Worm (Caenorhabditis elegans): Measurements from ENCODE around the gene F59E12.3.

The F59E12.3 gene

DNA sequence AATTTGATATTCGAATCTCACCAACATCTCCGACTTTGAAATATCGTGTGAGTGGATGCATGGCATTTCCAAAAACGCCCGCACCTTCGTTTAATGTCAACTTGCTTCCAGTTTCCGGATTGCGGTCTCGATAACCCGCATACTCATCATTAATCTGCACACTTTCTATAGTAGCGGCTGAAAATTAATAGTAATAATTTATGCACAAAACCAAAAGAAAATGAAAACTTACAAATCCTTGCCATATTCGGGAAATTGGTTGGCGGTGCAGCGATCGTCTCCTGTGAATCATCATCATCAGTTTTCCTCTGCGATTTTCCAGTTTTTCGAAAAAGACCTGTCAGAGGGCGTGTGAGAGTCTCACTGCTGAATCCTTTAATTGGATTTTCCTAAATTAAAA, 22.0 kb downstream of the F59E12.3 start:
- TF ChIP-seq him-1 (tag; optimal IDR thresholded peaks at IDR 0.05) (no peak), dao-5 (tag; optimal IDR thresholded peaks at IDR 0.05) (no peak), W03F9.2 (tag; optimal IDR thresholded peaks at IDR 0.05) (no peak)

- TF ChIP-seq dao-5 (tag; optimal IDR thresholded peaks at IDR 0.05): no peak
- TF ChIP-seq him-1 (tag; optimal IDR thresholded peaks at IDR 0.05): peak; percentile 73
- TF ChIP-seq W03F9.2 (tag; optimal IDR thresholded peaks at IDR 0.05): peak; percentile 33
These were observed 22.9 kb downstream of the F59E12.3 start, which contains the start of the genes ift-43 and mdt-26 for ce11 chrII:5660736-5661734. Gene ift-43, minus strand, starts transcription at chrII:5660786. Gene mdt-26, plus strand, starts transcription at chrII:5661181.

DNA sequence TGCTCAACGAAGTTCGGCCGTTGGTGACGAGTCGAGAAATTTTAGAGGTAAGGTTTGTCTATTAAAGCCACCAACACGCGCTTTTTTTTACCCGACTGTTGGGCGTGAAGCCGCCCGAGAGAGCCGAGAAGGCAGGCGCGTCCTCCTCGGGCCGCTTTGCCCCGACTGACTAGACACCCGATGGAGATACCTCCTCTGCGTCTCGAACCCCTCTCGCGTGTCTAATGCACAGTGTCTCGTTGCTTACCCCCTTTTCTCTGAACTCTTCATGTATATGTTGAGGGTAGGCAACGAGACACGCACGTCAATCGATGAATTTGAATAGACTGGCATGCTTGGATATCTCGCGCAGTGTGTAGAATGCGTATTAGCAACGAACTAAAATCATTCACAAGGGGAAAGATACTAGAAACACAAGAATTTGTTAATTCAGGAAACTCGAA, 23.6 kb downstream of the F59E12.3 start:
- TF ChIP-seq dao-5 (tag; optimal IDR thresholded peaks at IDR 0.05) (peak; percentile 69), W03F9.2 (tag; optimal IDR thresholded peaks at IDR 0.05) (no peak), him-1 (tag; optimal IDR thresholded peaks at IDR 0.05) (peak; percentile 84)

ce11 chrII:5663180-5663791, 25.1 kb downstream of the F59E12.3 start:
- TF ChIP-seq W03F9.2 (tag; optimal IDR thresholded peaks at IDR 0.05): no peak
- TF ChIP-seq him-1 (tag; optimal IDR thresholded peaks at IDR 0.05): no peak
- TF ChIP-seq dao-5 (tag; optimal IDR thresholded peaks at IDR 0.05): no peak

- TF ChIP-seq dao-5 (tag; optimal IDR thresholded peaks at IDR 0.05) (no peak), him-1 (tag; optimal IDR thresholded peaks at IDR 0.05) (no peak), W03F9.2 (tag; optimal IDR thresholded peaks at IDR 0.05) (no peak)
These were observed 26.9 kb downstream of the F59E12.3 start, which contains the start of gene C25H3.15 for ce11 chrII:5665029-5665428. Gene C25H3.15, plus strand, starts transcription at chrII:5665329.

DNA sequence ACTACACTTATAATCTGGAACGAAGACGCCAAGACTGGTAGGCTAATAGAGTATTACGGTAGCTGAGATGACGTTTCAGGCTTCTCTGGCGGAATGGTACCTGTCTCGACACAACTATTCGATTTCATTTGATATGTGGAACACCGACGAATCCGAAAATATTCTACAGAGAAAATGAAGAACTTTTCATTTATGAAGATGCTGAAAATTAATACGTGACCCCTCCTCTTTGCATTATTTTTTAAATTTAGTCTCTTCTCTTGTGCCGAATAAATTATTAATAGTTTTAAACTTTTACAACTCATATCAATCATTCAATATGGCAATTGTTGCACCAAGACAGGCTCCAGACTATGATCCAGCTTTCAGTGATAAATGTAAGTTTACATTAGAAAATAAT, 27.8 kb downstream of the F59E12.3 start, which contains the start of gene C25H3.16:
Gene C25H3.16 (plus strand): TSS at position 301 of the 400 bp plus-strand sequence.
- TF ChIP-seq dao-5 (tag; optimal IDR thresholded peaks at IDR 0.05): no peak
- TF ChIP-seq W03F9.2 (tag; optimal IDR thresholded peaks at IDR 0.05): no peak
- TF ChIP-seq him-1 (tag; optimal IDR thresholded peaks at IDR 0.05): no peak

DNA sequence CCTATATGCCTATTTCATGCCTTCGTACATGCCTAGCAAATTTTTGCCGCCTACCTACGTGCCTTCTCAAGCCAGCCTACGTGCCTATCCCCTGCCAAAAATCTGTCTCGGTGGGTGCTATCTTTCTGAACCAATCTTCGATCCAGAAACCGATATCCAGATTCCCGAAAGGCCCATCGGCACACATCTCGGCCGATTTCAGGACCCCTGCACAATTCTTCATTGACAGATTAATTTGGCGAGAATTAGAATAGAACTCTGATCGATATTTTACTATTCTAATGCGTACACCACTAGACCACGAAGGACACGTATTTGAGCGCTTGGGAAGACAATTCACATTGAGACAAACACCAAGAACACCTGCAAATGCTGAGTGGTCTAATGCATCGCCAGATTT, 29.4 kb downstream of the F59E12.3 start:
- no peak for TF ChIP-seq dao-5 (tag; optimal IDR thresholded peaks at IDR 0.05)
- TF ChIP-seq W03F9.2 (tag; optimal IDR thresholded peaks at IDR 0.05): no peak
- no peak for TF ChIP-seq him-1 (tag; optimal IDR thresholded peaks at IDR 0.05)

ce11 chrII:5668830-5669229, 30.7 kb downstream of the F59E12.3 start, which contains the start of gene C25H3.7:
Gene C25H3.7, minus strand, starts transcription at chrII:5668930.
- TF ChIP-seq him-1 (tag; optimal IDR thresholded peaks at IDR 0.05): no peak
- no peak for TF ChIP-seq dao-5 (tag; optimal IDR thresholded peaks at IDR 0.05)
- TF ChIP-seq W03F9.2 (tag; optimal IDR thresholded peaks at IDR 0.05): no peak

DNA sequence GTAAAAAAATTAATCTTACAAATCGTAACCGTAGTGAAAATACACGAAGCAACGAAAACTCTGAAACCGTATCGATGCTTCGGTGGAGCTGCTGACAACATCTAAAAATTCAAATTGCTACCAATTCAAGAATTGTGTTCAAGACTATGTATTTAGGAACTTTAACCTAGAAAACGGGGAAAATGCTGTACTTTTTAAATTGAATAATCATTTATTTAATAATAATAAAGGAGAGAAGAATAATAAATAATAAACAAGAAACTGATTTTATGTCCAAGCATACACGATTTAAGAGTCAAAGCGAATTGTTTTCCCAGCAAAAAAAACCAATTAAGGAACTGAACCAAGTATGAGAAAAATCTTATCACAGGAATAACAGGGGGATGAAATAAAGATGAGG, 31.4 kb downstream of the F59E12.3 start, which contains the start of gene C25H3.17:
Gene C25H3.17 (minus strand): TSS at position 101 of the 400 bp plus-strand sequence.
- TF ChIP-seq dao-5 (tag; optimal IDR thresholded peaks at IDR 0.05) (no peak), W03F9.2 (tag; optimal IDR thresholded peaks at IDR 0.05) (no peak), him-1 (tag; optimal IDR thresholded peaks at IDR 0.05) (no peak)

DNA sequence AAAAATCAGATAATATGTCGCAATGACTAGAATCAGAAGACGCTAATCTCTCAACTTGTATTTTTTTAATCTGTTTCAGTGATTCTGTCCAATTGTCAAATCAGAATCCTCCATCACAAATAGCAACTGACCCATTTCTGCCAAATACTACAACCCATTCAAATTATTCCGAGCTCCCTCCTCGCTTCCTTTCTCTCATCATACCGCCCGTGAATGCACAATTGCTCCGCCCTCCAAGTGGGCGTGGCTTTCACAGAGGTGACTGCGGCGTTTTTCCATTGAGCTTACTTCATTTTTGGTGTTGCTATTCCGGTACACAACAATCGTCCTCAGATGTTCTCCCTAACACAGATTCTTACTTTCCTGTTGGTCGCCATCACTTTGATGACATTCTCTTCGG, 42.5 kb downstream of the F59E12.3 start, which contains the start of gene flp-27:
Gene flp-27 (plus strand): TSS at position 301 of the 400 bp plus-strand sequence.
- no peak for TF ChIP-seq him-1 (tag; optimal IDR thresholded peaks at IDR 0.05)
- TF ChIP-seq dao-5 (tag; optimal IDR thresholded peaks at IDR 0.05): no peak
- TF ChIP-seq W03F9.2 (tag; optimal IDR thresholded peaks at IDR 0.05): no peak

DNA sequence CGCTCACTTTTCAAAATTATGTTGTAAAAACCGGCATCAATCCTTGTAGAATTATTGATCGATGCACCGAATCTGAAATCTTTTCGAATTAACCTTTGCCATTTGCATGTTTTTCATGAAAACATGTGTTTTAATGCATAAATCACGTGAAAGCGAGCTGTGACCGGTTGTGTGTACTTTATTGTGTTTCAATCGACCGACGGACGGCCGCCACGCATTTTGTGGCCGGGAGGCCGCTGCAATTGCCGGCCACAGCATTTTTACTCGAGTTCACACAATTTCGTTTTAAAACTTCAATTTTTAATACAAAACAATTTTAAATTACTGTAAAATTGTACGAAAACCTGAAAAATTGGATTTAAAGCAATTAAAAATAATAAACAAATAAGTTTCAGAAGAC, 50.8 kb downstream of the F59E12.3 start, which contains the start of gene C25H3.11:
Gene C25H3.11 (minus strand): TSS at position 82 of the 400 bp plus-strand sequence.
- no peak for TF ChIP-seq W03F9.2 (tag; optimal IDR thresholded peaks at IDR 0.05)
- no peak for TF ChIP-seq dao-5 (tag; optimal IDR thresholded peaks at IDR 0.05)
- TF ChIP-seq him-1 (tag; optimal IDR thresholded peaks at IDR 0.05): no peak

Measured in whole organism, L4/young adult.